Fruit fly (Drosophila melanogaster) whole organism, embryonic: ENCODE data around the gene Kr-h2.

Experiments used
- Ada2b ChIP-seq: fragments of 200-800 bp; sonication (Bioruptor generic); IDR thresholded peaks from 2 replicates; pipeline ENCODE4 v1.3.6; 2022; ENCODE audit warnings: missing biosample characterization, missing genetic modification characterization
- BEAF-32 ChIP-seq: fragments of 200-800 bp; sonication (Bioruptor generic); optimal IDR thresholded peaks from 3 replicates; lab custom pipeline; 2017; ENCODE audit warnings: missing biosample characterization, missing genetic modification characterization, mild to moderate bottlenecking, moderate library complexity, missing genetic modification reagents
- BtbVII ChIP-seq: fragments of 200-800 bp; sonication (Bioruptor generic); optimal IDR thresholded peaks from 3 replicates; lab custom pipeline; 2017; ENCODE audit warnings: missing biosample characterization, mild to moderate bottlenecking, missing genetic modification characterization
- CG1024 ChIP-seq: fragments of 200-800 bp; sonication (Bioruptor generic); IDR thresholded peaks from 2 replicates; pipeline ENCODE4 v1.3.6; 2022; ENCODE audit warnings: missing biosample characterization, missing genetic modification characterization
- CG10321 ChIP-seq: fragments of 200-800 bp; sonication (Bioruptor generic); IDR thresholded peaks from 2 replicates; pipeline ENCODE4 v1.3.6; 2022; ENCODE audit warnings: missing biosample characterization, missing genetic modification characterization
- CG10959 ChIP-seq: fragments of 200-800 bp; sonication (Bioruptor generic); IDR thresholded peaks from 2 replicates; pipeline ENCODE4 v1.3.6; 2022; ENCODE audit warnings: missing biosample characterization, missing genetic modification characterization
- CG11093 ChIP-seq: fragments of 200-800 bp; sonication (Bioruptor generic); IDR thresholded peaks from 3 replicates; pipeline ENCODE4 v1.3.6; 2022; ENCODE audit warnings: missing biosample characterization, missing genetic modification characterization
- CG12071 ChIP-seq: fragments of 200-800 bp; sonication (Bioruptor generic); optimal IDR thresholded peaks from 3 replicates; lab custom pipeline; 2018; ENCODE audit warnings: missing biosample characterization, mild to moderate bottlenecking, missing genetic modification characterization
- CG12155 ChIP-seq: fragments of 200-800 bp; sonication (Bioruptor generic); optimal IDR thresholded peaks from 3 replicates; lab custom pipeline; 2016; ENCODE audit warnings: missing biosample characterization, missing genetic modification characterization
- CG1233 ChIP-seq: fragments of 200-800 bp; sonication (Bioruptor generic); optimal IDR thresholded peaks from 4 replicates; lab custom pipeline; 2018; ENCODE audit warnings: missing biosample characterization, mild to moderate bottlenecking, missing genetic modification characterization
- CG14441 ChIP-seq: fragments of 200-800 bp; sonication (Bioruptor generic); IDR thresholded peaks from 2 replicates; pipeline ENCODE4 v1.3.6; 2022; ENCODE audit warnings: missing biosample characterization, missing genetic modification characterization
- CG14860 ChIP-seq: fragments of 200-800 bp; sonication (Bioruptor generic); IDR thresholded peaks from 3 replicates; pipeline ENCODE4 v1.3.6; 2022; ENCODE audit warnings: missing biosample characterization, missing genetic modification characterization; ENCODE audit not compliant: partially characterized antibody
- CG17385 ChIP-seq: fragments of 200-800 bp; sonication (Bioruptor generic); optimal IDR thresholded peaks from 3 replicates; lab custom pipeline; 2018; ENCODE audit warnings: missing biosample characterization, mild to moderate bottlenecking, missing genetic modification characterization
- CG6791 ChIP-seq: fragments of 200-800 bp; sonication (Bioruptor generic); IDR thresholded peaks from 3 replicates; pipeline ENCODE4 v1.3.6; 2022; ENCODE audit warnings: missing biosample characterization, missing genetic modification characterization; ENCODE audit not compliant: partially characterized antibody
- CG7271 ChIP-seq: fragments of 200-800 bp; sonication (Bioruptor generic); optimal IDR thresholded peaks from 2 replicates; lab custom pipeline; 2018; ENCODE audit warnings: missing biosample characterization, mild to moderate bottlenecking, missing genetic modification characterization, moderate library complexity
- CG7372 ChIP-seq: fragments of 200-800 bp; sonication (Bioruptor generic); IDR thresholded peaks from 2 replicates; pipeline ENCODE4 v1.3.6; 2022; ENCODE audit warnings: missing biosample characterization, missing genetic modification characterization
- CG8944 ChIP-seq: fragments of 200-800 bp; sonication (Bioruptor generic); optimal IDR thresholded peaks from 3 replicates; lab custom pipeline; 2016; ENCODE audit warnings: missing biosample characterization, missing genetic modification characterization
- Chrac-16 ChIP-seq: fragments of 200-800 bp; sonication (Bioruptor generic); optimal IDR thresholded peaks from 3 replicates; lab custom pipeline; 2016; ENCODE audit warnings: missing biosample characterization, missing genetic modification characterization
- CoRest ChIP-seq: fragments of 200-800 bp; sonication (Bioruptor generic); optimal IDR thresholded peaks from 3 replicates; lab custom pipeline; 2018; ENCODE audit warnings: missing biosample characterization, mild to moderate bottlenecking, missing genetic modification characterization, moderate library complexity
- D19B ChIP-seq: fragments of 200-800 bp; sonication (Bioruptor generic); optimal IDR thresholded peaks from 2 replicates; lab custom pipeline; 2017; ENCODE audit warnings: missing biosample characterization, mild to moderate bottlenecking, missing genetic modification characterization
- Dip2 ChIP-seq: fragments of 200-800 bp; sonication (Bioruptor generic); IDR thresholded peaks from 2 replicates; pipeline ENCODE4 v1.3.6; 2022; ENCODE audit warnings: missing biosample characterization, missing genetic modification characterization
- Elba2 ChIP-seq: fragments of 200-800 bp; sonication (Bioruptor generic); optimal IDR thresholded peaks from 3 replicates; lab custom pipeline; 2016; ENCODE audit warnings: missing biosample characterization, missing genetic modification characterization
- Med ChIP-seq: fragments of 200-800 bp; sonication (Bioruptor generic); peaks from one replicate; lab custom pipeline; 2016; ENCODE audit warnings: missing biosample characterization, missing genetic modification characterization, mild to moderate bottlenecking, inconsistent platforms, moderate library complexity
- NK7.1 ChIP-seq: fragments of 200-800 bp; sonication (Bioruptor generic); optimal IDR thresholded peaks from 3 replicates; lab custom pipeline; 2016; ENCODE audit warnings: missing biosample characterization, missing genetic modification characterization
- Oli ChIP-seq: fragments of 200-800 bp; sonication (Bioruptor generic); optimal IDR thresholded peaks from 2 replicates; lab custom pipeline; 2018; ENCODE audit warnings: missing biosample characterization, mild to moderate bottlenecking, missing genetic modification characterization, moderate library complexity
- Pdp1 ChIP-seq, 2 experiments: fragments of 200-800 bp; sonication (Bioruptor generic); optimal IDR thresholded peaks; 3 replicates each; lab custom pipeline; 2016; ENCODE audit warnings: missing biosample characterization in 2 of 2, missing genetic modification characterization in 2 of 2, mild to moderate bottlenecking in 1 of 2, moderate library complexity in 1 of 2
- Tbp ChIP-seq: fragments of >200 bp; optimal IDR thresholded peaks from 2 replicates; lab custom pipeline; 2018; ENCODE audit warnings: missing biosample characterization, missing genetic modification characterization
- bowl ChIP-seq: fragments of 200-800 bp; sonication (Bioruptor generic); IDR thresholded peaks from 2 replicates; pipeline ENCODE4 v1.3.6; 2022; ENCODE audit warnings: missing biosample characterization, missing genetic modification characterization
- bsh ChIP-seq, 2 experiments: fragments of 200-800 bp; sonication (Bioruptor generic); optimal IDR thresholded peaks; 2 replicates each; lab custom pipeline; 2017 to 2018; ENCODE audit warnings: mild to moderate bottlenecking in 2 of 2, missing biosample characterization in 2 of 2, missing genetic modification characterization in 2 of 2, moderate library complexity in 1 of 2
- btn ChIP-seq: fragments of 200-800 bp; sonication (Bioruptor generic); optimal IDR thresholded peaks from 2 replicates; lab custom pipeline; 2016; ENCODE audit warnings: missing biosample characterization, missing genetic modification characterization
- ci ChIP-seq: fragments of 200-800 bp; sonication (Bioruptor generic); IDR thresholded peaks from 3 replicates; pipeline ENCODE4 v1.3.6; 2022; ENCODE audit warnings: missing biosample characterization, missing genetic modification characterization
- crc ChIP-seq: fragments of 200-800 bp; sonication (Bioruptor generic); optimal IDR thresholded peaks from 2 replicates; lab custom pipeline; 2016; ENCODE audit warnings: missing biosample characterization, missing genetic modification characterization
- fd102C ChIP-seq: fragments of 200-800 bp; sonication (Bioruptor generic); optimal IDR thresholded peaks from 2 replicates; lab custom pipeline; 2018; ENCODE audit warnings: missing biosample characterization, mild to moderate bottlenecking, missing genetic modification characterization, moderate library complexity
- her ChIP-seq: fragments of 200-800 bp; sonication (Bioruptor generic); optimal IDR thresholded peaks from 2 replicates; lab custom pipeline; 2016; ENCODE audit warnings: missing biosample characterization, missing genetic modification characterization
- jigr1 ChIP-seq: fragments of 200-800 bp; sonication (Bioruptor generic); IDR thresholded peaks from 3 replicates; pipeline ENCODE4 v1.3.6; 2022; ENCODE audit warnings: missing biosample characterization, missing genetic modification characterization
- klu ChIP-seq: fragments of 200-800 bp; sonication (Bioruptor generic); IDR thresholded peaks from 2 replicates; pipeline ENCODE4 v1.3.6; 2022; ENCODE audit warnings: missing biosample characterization, missing genetic modification characterization
- lola ChIP-seq, 3 experiments: fragments of >200 bp in 2 of 3; fragments of 200-800 bp in 1 of 3; sonication (Bioruptor generic) in 1 of 3; optimal IDR thresholded peaks; 2 replicates each; lab custom pipeline; 2017 to 2019; ENCODE audit warnings: missing biosample characterization in 3 of 3, missing genetic modification characterization in 3 of 3, mild to moderate bottlenecking in 1 of 3, moderate library complexity in 1 of 3
- nerfin-1 ChIP-seq: fragments of 200-800 bp; sonication (Bioruptor generic); optimal IDR thresholded peaks from 3 replicates; lab custom pipeline; 2019; ENCODE audit warnings: missing biosample characterization, mild to moderate bottlenecking, missing genetic modification characterization, moderate library complexity
- nmo ChIP-seq: fragments of 200-800 bp; sonication (Bioruptor generic); optimal IDR thresholded peaks from 2 replicates; lab custom pipeline; 2018; ENCODE audit warnings: missing biosample characterization, mild to moderate bottlenecking, missing genetic modification characterization, moderate library complexity
- pzg ChIP-seq: fragments of 200-800 bp; sonication (Bioruptor generic); optimal IDR thresholded peaks from 3 replicates; lab custom pipeline; 2018; ENCODE audit warnings: missing biosample characterization, mild to moderate bottlenecking, missing genetic modification characterization, moderate library complexity
- ro ChIP-seq: fragments of 200-800 bp; sonication (Bioruptor generic); IDR thresholded peaks from 2 replicates; pipeline ENCODE4 v1.3.6; 2022; ENCODE audit warnings: missing biosample characterization, missing genetic modification characterization
- run ChIP-seq: fragments of 200-800 bp; sonication (Bioruptor generic); optimal IDR thresholded peaks from 3 replicates; lab custom pipeline; 2018; ENCODE audit warnings: missing biosample characterization, mild to moderate bottlenecking, missing genetic modification characterization
- salm ChIP-seq: fragments of 200-800 bp; sonication (Bioruptor generic); optimal IDR thresholded peaks from 2 replicates; lab custom pipeline; 2018; ENCODE audit warnings: missing biosample characterization, mild to moderate bottlenecking, missing genetic modification characterization
- sisA ChIP-seq: fragments of 200-800 bp; sonication (Bioruptor generic); IDR thresholded peaks from 2 replicates; pipeline ENCODE4 v1.3.6; 2022; ENCODE audit warnings: missing biosample characterization, missing genetic modification characterization
- sob ChIP-seq: fragments of 200-800 bp; sonication (Bioruptor generic); IDR thresholded peaks from 2 replicates; pipeline ENCODE4 v1.3.6; 2022; ENCODE audit warnings: missing biosample characterization, missing genetic modification characterization
- tin ChIP-seq: fragments of 200-800 bp; sonication (Bioruptor generic); optimal IDR thresholded peaks from 3 replicates; lab custom pipeline; 2016; ENCODE audit warnings: missing biosample characterization, missing genetic modification characterization
- vnd ChIP-seq: fragments of 200-800 bp; sonication (Bioruptor generic); IDR thresholded peaks from 3 replicates; pipeline ENCODE4 v1.3.6; 2022; ENCODE audit warnings: missing biosample characterization, missing genetic modification characterization; ENCODE audit not compliant: partially characterized antibody
- wdn ChIP-seq: fragments of 200-800 bp; sonication (Bioruptor generic); IDR thresholded peaks from 2 replicates; pipeline ENCODE4 v1.3.6; 2022; ENCODE audit warnings: missing biosample characterization, missing genetic modification characterization
- yki ChIP-seq: fragments of >200 bp; optimal IDR thresholded peaks from 3 replicates; lab custom pipeline; 2018
- zen ChIP-seq: fragments of 200-800 bp; sonication (Bioruptor generic); optimal IDR thresholded peaks from 3 replicates; lab custom pipeline; 2018; ENCODE audit warnings: missing biosample characterization, mild to moderate bottlenecking, missing genetic modification characterization, moderate library complexity

Gene Kr-h2

dm6 chr2L:6090786-6091716 lies 20.3 kb downstream of the Kr-h2 start, which contains the start of gene CG45075 (continued):
- TF ChIP-seq nmo (GFP tag; lab: Kevin White, UChicago) = no peak
- TF ChIP-seq Pdp1 (GFP tag; optimal IDR thresholded peaks at IDR 0.05; lab: Kevin White, UChicago) = peak in 1 of 2 experiments; percentile 37
- TF ChIP-seq nerfin-1 (tag; lab: Kevin White, UChicago) = peak; percentile 38
- no peak for TF ChIP-seq yki (lab: Kevin White, UChicago)
- TF ChIP-seq her (GFP tag; lab: Kevin White, UChicago) = peak; percentile 26
- no peak for TF ChIP-seq D19B (GFP tag; lab: Kevin White, UChicago)
- TF ChIP-seq BEAF-32 (GFP tag; lab: Kevin White, UChicago) = no peak
- no peak for TF ChIP-seq crc (GFP tag; lab: Kevin White, UChicago)
- no peak for TF ChIP-seq pzg (GFP tag; lab: Kevin White, UChicago)
- TF ChIP-seq BtbVII (GFP tag; lab: Kevin White, UChicago) = no peak
- TF ChIP-seq sob (GFP tag; lab: Robert Waterston, UW) = no peak
- TF ChIP-seq CG6791 (GFP tag; lab: Robert Waterston, UW) = no peak
- TF ChIP-seq sisA (GFP tag; lab: Robert Waterston, UW) = no peak
- TF ChIP-seq CG1233 (GFP tag; lab: Kevin White, UChicago) = no peak
- TF ChIP-seq tin = no peak
- no peak for TF ChIP-seq CG7372 (GFP tag; lab: Robert Waterston, UW)
- no peak for TF ChIP-seq Oli (tag; lab: Kevin White, UChicago)
- no peak for TF ChIP-seq CG7271 (tag; lab: Kevin White, UChicago)
- TF ChIP-seq lola (GFP tag; optimal IDR thresholded peaks at IDR 0.05; lab: Kevin White, UChicago) = no peak
- TF ChIP-seq zen (tag; lab: Kevin White, UChicago) = no peak
- TF ChIP-seq Chrac-16 (GFP tag; lab: Kevin White, UChicago) = no peak
- TF ChIP-seq jigr1 = no peak
- no peak for TF ChIP-seq CoRest (tag; lab: Kevin White, UChicago)
- TF ChIP-seq wdn = no peak
- TF ChIP-seq CG1024 (GFP tag; lab: Robert Waterston, UW) = no peak
- TF ChIP-seq CG10321 (GFP tag; lab: Robert Waterston, UW) = no peak
- no peak for TF ChIP-seq ro (GFP tag; lab: Robert Waterston, UW)
- no peak for TF ChIP-seq Dip2 (GFP tag; lab: Robert Waterston, UW)
- TF ChIP-seq bsh (GFP tag; optimal IDR thresholded peaks at IDR 0.05; lab: Kevin White, UChicago) = peak in 1 of 2 experiments; percentile 23
- no peak for TF ChIP-seq klu
- TF ChIP-seq CG17385 = no peak
- no peak for TF ChIP-seq CG14860 (GFP tag; lab: Robert Waterston, UW)
- no peak for TF ChIP-seq Elba2 (GFP tag; lab: Kevin White, UChicago)
- peak; percentile 11 for TF ChIP-seq Med (GFP tag; lab: Kevin White, UChicago)
- TF ChIP-seq fd102C = no peak
- peak; percentile 70; the same call in 2 of the 3 replicates for TF ChIP-seq ci (GFP tag; lab: Robert Waterston, UW)
- TF ChIP-seq bowl (GFP tag; lab: Robert Waterston, UW) = no peak
- TF ChIP-seq NK7.1 = no peak
- TF ChIP-seq CG12071 (GFP tag; lab: Kevin White, UChicago) = no peak
- TF ChIP-seq run (tag; lab: Kevin White, UChicago) = no peak
- no peak for TF ChIP-seq CG10959 (GFP tag; lab: Robert Waterston, UW)
- no peak for TF ChIP-seq CG14441 (GFP tag; lab: Robert Waterston, UW)
- TF ChIP-seq Tbp = no peak
- TF ChIP-seq vnd = no peak
- no peak for TF ChIP-seq CG12155
- no peak for TF ChIP-seq CG8944 (GFP tag; lab: Kevin White, UChicago)
- no peak for TF ChIP-seq salm (tag; lab: Kevin White, UChicago)
- no peak for TF ChIP-seq btn
- TF ChIP-seq Ada2b (GFP tag; lab: Robert Waterston, UW) = no peak
- no peak for TF ChIP-seq CG11093 (GFP tag; lab: Robert Waterston, UW)
